Worm (Caenorhabditis elegans): ENCODE results near the gene grl-18.

Gene grl-18

ce11 chrV:5439068-5439467, 49.6 kb downstream of the grl-18 start, which contains the start of gene snpc-1.3:
TSS of gene snpc-1.3 (minus strand) at chrV:5439168.
- TF ChIP-seq flh-1 (GFP tag; optimal IDR thresholded peaks at IDR 0.05), result no peak
- no peak for TF ChIP-seq unc-39 (tag; optimal IDR thresholded peaks at IDR 0.05)
- no peak for TF ChIP-seq unc-62 (GFP tag; optimal IDR thresholded peaks at IDR 0.05)
- TF ChIP-seq elt-1 (tag; optimal IDR thresholded peaks at IDR 0.05; ENCODE audit: borderline replicate concordance, insufficient read depth), result no peak
- no peak for TF ChIP-seq lin-32 (GFP tag; optimal IDR thresholded peaks at IDR 0.05)
- no peak for TF ChIP-seq sptf-1 (tag; optimal IDR thresholded peaks at IDR 0.05)
- TF ChIP-seq drap-1 (GFP tag; optimal IDR thresholded peaks at IDR 0.05), result no peak
- TF ChIP-seq mep-1 (tag; optimal IDR thresholded peaks at IDR 0.05), result no peak
- no peak for TF ChIP-seq sem-2 (GFP tag; optimal IDR thresholded peaks at IDR 0.05)
- TF ChIP-seq mls-2 (tag; optimal IDR thresholded peaks at IDR 0.05), result no peak
- no peak for TF ChIP-seq nhr-237 (tag; optimal IDR thresholded peaks at IDR 0.05)
- no peak for TF ChIP-seq bed-3 (GFP tag; optimal IDR thresholded peaks at IDR 0.05)

Measured in whole organism, mixed stage, embryonic.